Worm (Caenorhabditis elegans) whole organism, young adult: ENCODE data around the gene sra-9.

ENCODE experiments used
- Y56A3A.18 ChIP-seq: fragments of 200-800 bp; sonication (Bioruptor generic); IDR thresholded peaks from 2 replicates; pipeline ENCODE4 v1.3.6; 2022; ENCODE audit warnings: missing genetic modification reagents, missing genetic modification characterization, missing compliant biosample characterization
- egl-18 ChIP-seq: fragments of 200-800 bp; sonication (Bioruptor generic); IDR thresholded peaks from 2 replicates; pipeline ENCODE4 v1.3.6; 2022; ENCODE audit warnings: missing genetic modification reagents, missing genetic modification characterization, missing compliant biosample characterization
- ets-4 ChIP-seq: fragments of 200-800 bp; sonication (Bioruptor generic); optimal IDR thresholded peaks from 2 replicates; lab custom pipeline; 2018; ENCODE audit warnings: mild to moderate bottlenecking, missing genetic modification characterization, missing compliant biosample characterization
- hrde-1 ChIP-seq: sonication (generic microtip); optimal IDR thresholded peaks from 2 replicates; lab custom pipeline; 2016; ENCODE audit warnings: missing genetic modification characterization, mild to moderate bottlenecking, missing compliant biosample characterization, moderate library complexity, missing genotype, missing genetic modification reagents, borderline replicate concordance
- lin-54 ChIP-seq: fragments of 200-800 bp; sonication (Bioruptor generic); optimal IDR thresholded peaks from 2 replicates; lab custom pipeline; 2018; ENCODE audit warnings: mild to moderate bottlenecking, missing genetic modification characterization, missing compliant biosample characterization
- lsy-27 ChIP-seq: sonication (generic microtip); optimal IDR thresholded peaks from 2 replicates; lab custom pipeline; 2017; ENCODE audit warnings: missing genetic modification characterization, mild to moderate bottlenecking, missing compliant biosample characterization, antibody characterized with exemption, missing genotype, borderline replicate concordance; ENCODE audit not compliant: insufficient read depth
- madf-8 ChIP-seq: fragments of 200-800 bp; sonication (Bioruptor generic); conservative IDR thresholded peaks from 2 replicates; pipeline ENCODE4 v1.3.6; 2022; ENCODE audit warnings: missing genetic modification reagents, missing genetic modification characterization, missing compliant biosample characterization
- nfya-2 ChIP-seq: fragments of 200-800 bp; sonication (Bioruptor generic); IDR thresholded peaks from 2 replicates; pipeline ENCODE4 v1.3.6; 2022; ENCODE audit warnings: missing genetic modification reagents, missing genetic modification characterization, missing compliant biosample characterization
- nhr-80 ChIP-seq: sonication (generic microtip); optimal IDR thresholded peaks from 2 replicates; lab custom pipeline; 2016; ENCODE audit warnings: missing genetic modification characterization, missing compliant biosample characterization
- repo-1 ChIP-seq: sonication (generic microtip); optimal IDR thresholded peaks from 2 replicates; lab custom pipeline; 2017; ENCODE audit warnings: mild to moderate bottlenecking, missing genetic modification characterization, missing compliant biosample characterization
- unc-130 ChIP-seq: sonication (generic microtip); optimal IDR thresholded peaks from 2 replicates; lab custom pipeline; 2016; ENCODE audit warnings: missing genetic modification reagents, missing genetic modification characterization, missing compliant biosample characterization
- unc-62 ChIP-seq: fragments of 150-350 bp; optimal IDR thresholded peaks from 2 replicates; lab custom pipeline; 2014; ENCODE audit warnings: missing biosample characterization, missing genetic modification reagents, missing genetic modification characterization
- ztf-26 ChIP-seq: sonication (generic microtip); optimal IDR thresholded peaks from 2 replicates; lab custom pipeline; 2017; ENCODE audit warnings: missing genetic modification characterization, missing compliant biosample characterization

- TF ChIP-seq repo-1 (tag; lab: Kevin White, UChicago): no peak
- no peak for TF ChIP-seq lsy-27 (tag; lab: Kevin White, UChicago)
- no peak for TF ChIP-seq madf-8 (GFP tag; lab: Robert Waterston, UW)
- no peak for TF ChIP-seq ztf-26 (tag; lab: Kevin White, UChicago)
- TF ChIP-seq nhr-80 (tag; lab: Kevin White, UChicago): no peak
- no peak for TF ChIP-seq lin-54 (GFP tag; lab: Kevin White, UChicago)
- no peak for TF ChIP-seq ets-4
- no peak for TF ChIP-seq unc-130 (GFP tag; lab: Kevin White, UChicago)
- no peak for TF ChIP-seq egl-18 (GFP tag; lab: Robert Waterston, UW)
- no peak for TF ChIP-seq Y56A3A.18
- no peak for TF ChIP-seq hrde-1
- no peak for TF ChIP-seq unc-62 (GFP tag; lab: Kevin White, UChicago)
- TF ChIP-seq nfya-2 (GFP tag; lab: Robert Waterston, UW): no peak
These were observed 28.8 kb downstream of the sra-9 start for ce11 chrII:9560895-9561294.
